Worm (Caenorhabditis elegans): Measurements from ENCODE around the gene ZK970.8.

DNA sequence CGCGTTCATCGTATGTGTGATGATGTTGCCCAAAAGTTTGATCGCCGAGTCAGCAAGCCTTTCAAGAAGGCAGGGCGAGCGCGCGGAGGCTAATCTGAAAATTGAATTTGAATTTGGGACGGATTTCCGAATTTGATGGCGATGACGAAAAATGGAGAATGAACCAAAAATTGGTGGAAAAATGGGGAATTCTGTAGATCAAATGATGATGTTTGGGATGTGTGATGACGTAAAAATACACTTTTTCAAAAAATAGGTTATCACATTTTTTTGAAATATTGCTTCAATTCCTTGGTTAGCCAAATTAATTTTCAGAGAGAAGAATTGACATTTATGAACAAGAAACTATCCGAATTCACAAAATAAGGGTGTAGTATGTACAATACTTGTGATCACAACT lies 29.9 kb upstream of the ZK970.8 start, which contains the start of gene ZK971.1:
- no peak for TF ChIP-seq R02D3.7 (tag; optimal IDR thresholded peaks at IDR 0.05)
- TF ChIP-seq ama-1 (optimal IDR thresholded peaks at IDR 0.05) = no peak
- no peak for TF ChIP-seq aly-2 (tag; optimal IDR thresholded peaks at IDR 0.05)
- TF ChIP-seq ceh-28 (tag; optimal IDR thresholded peaks at IDR 0.05) = no peak
- no peak for TF ChIP-seq daf-12 (tag; optimal IDR thresholded peaks at IDR 0.05)
- TF ChIP-seq skn-1 (tag; optimal IDR thresholded peaks at IDR 0.05) = no peak
- TF ChIP-seq unc-62 (GFP tag; optimal IDR thresholded peaks at IDR 0.05) = no peak
- TF ChIP-seq nhr-76 (tag; optimal IDR thresholded peaks at IDR 0.05) = no peak
- no peak for TF ChIP-seq elt-2 (tag; optimal IDR thresholded peaks at IDR 0.05)
- no peak for TF ChIP-seq lin-15B (tag; optimal IDR thresholded peaks at IDR 0.05)
- TF ChIP-seq nfya-1 (tag; optimal IDR thresholded peaks at IDR 0.05; ENCODE audit: insufficient read depth) = no peak
- TF ChIP-seq sea-2 (GFP tag; optimal IDR thresholded peaks at IDR 0.05) = no peak
